Fruit fly (Drosophila melanogaster) whole organism, embryonic: ENCODE measurements around the gene CG17472.
A peak's percentile ranks its signal among the peaks of the same experiment; 100 is the strongest.

ENCODE experiments used
- Aef1 ChIP-seq: fragments of 200-800 bp; sonication (Bioruptor generic); IDR thresholded peaks from 3 replicates; pipeline ENCODE4 v1.3.6; 2022; ENCODE audit warnings: missing biosample characterization, missing genetic modification characterization
- Antp ChIP-seq: fragments of 200-800 bp; sonication (Bioruptor generic); optimal IDR thresholded peaks from 3 replicates; lab custom pipeline; 2016; ENCODE audit warnings: missing biosample characterization, missing genetic modification characterization
- B-H1 ChIP-seq: fragments of 200-800 bp; sonication (Bioruptor generic); IDR thresholded peaks from 3 replicates; pipeline ENCODE4 v1.3.6; 2022; ENCODE audit warnings: missing biosample characterization, missing genetic modification characterization
- Blimp-1 ChIP-seq: fragments of 200-800 bp; sonication (Bioruptor generic); optimal IDR thresholded peaks from 3 replicates; lab custom pipeline; 2018; ENCODE audit warnings: missing biosample characterization, missing genetic modification characterization, mild to moderate bottlenecking, moderate library complexity, missing genetic modification reagents
- CG10147 ChIP-seq: fragments of 200-800 bp; sonication (Bioruptor generic); optimal IDR thresholded peaks from 2 replicates; lab custom pipeline; 2019; ENCODE audit warnings: missing biosample characterization, mild to moderate bottlenecking, missing genetic modification characterization, moderate library complexity
- CG10654 ChIP-seq: fragments of 200-800 bp; sonication (Bioruptor generic); optimal IDR thresholded peaks from 2 replicates; lab custom pipeline; 2016; ENCODE audit warnings: missing biosample characterization, missing genetic modification characterization
- CG11504 ChIP-seq: fragments of 200-800 bp; sonication (Bioruptor generic); optimal IDR thresholded peaks from 3 replicates; lab custom pipeline; 2019; ENCODE audit warnings: missing biosample characterization, mild to moderate bottlenecking, missing genetic modification characterization, moderate library complexity
- CG11560 ChIP-seq: fragments of 200-800 bp; sonication (Bioruptor generic); IDR thresholded peaks from 3 replicates; pipeline ENCODE4 v1.3.6; 2022; ENCODE audit warnings: missing biosample characterization, missing genetic modification characterization
- CG12236 ChIP-seq: fragments of 200-800 bp; sonication (Bioruptor generic); optimal IDR thresholded peaks from 2 replicates; lab custom pipeline; 2016; ENCODE audit warnings: missing biosample characterization, missing genetic modification characterization
- CG13123 ChIP-seq: fragments of 200-800 bp; sonication (Bioruptor generic); optimal IDR thresholded peaks from 2 replicates; lab custom pipeline; 2016; ENCODE audit warnings: missing biosample characterization, missing genetic modification characterization
- CG13296 ChIP-seq: fragments of 200-800 bp; sonication (Bioruptor generic); optimal IDR thresholded peaks from 3 replicates; lab custom pipeline; 2018; ENCODE audit warnings: missing biosample characterization, mild to moderate bottlenecking, missing genetic modification characterization
- CG1529 ChIP-seq: fragments of 200-800 bp; sonication (Bioruptor generic); optimal IDR thresholded peaks from 3 replicates; lab custom pipeline; 2018; ENCODE audit warnings: missing biosample characterization, missing genetic modification characterization
- CG17359 ChIP-seq: fragments of 200-800 bp; sonication (Bioruptor generic); optimal IDR thresholded peaks from 3 replicates; lab custom pipeline; 2018; ENCODE audit warnings: missing biosample characterization, mild to moderate bottlenecking, missing genetic modification characterization, moderate library complexity
- CG17912 ChIP-seq: fragments of 200-800 bp; sonication (Bioruptor generic); optimal IDR thresholded peaks from 2 replicates; lab custom pipeline; 2018; ENCODE audit warnings: missing biosample characterization, mild to moderate bottlenecking, missing genetic modification characterization
- CG2120 ChIP-seq: fragments of 200-800 bp; sonication (Bioruptor generic); optimal IDR thresholded peaks from 3 replicates; lab custom pipeline; 2016; ENCODE audit warnings: missing biosample characterization, missing genetic modification characterization
- CG31388 ChIP-seq: fragments of 200-800 bp; sonication (Bioruptor generic); optimal IDR thresholded peaks from 2 replicates; lab custom pipeline; 2016; ENCODE audit warnings: missing biosample characterization, missing genetic modification characterization
- CG32532 ChIP-seq: fragments of 200-800 bp; sonication (Bioruptor generic); IDR thresholded peaks from 2 replicates; pipeline ENCODE4 v1.3.6; 2022; ENCODE audit warnings: missing biosample characterization, missing genetic modification characterization
- CG3281 ChIP-seq: fragments of 200-800 bp; sonication (Bioruptor generic); optimal IDR thresholded peaks from 3 replicates; lab custom pipeline; 2017; ENCODE audit warnings: missing biosample characterization, mild to moderate bottlenecking, missing genetic modification characterization
- CG7963 ChIP-seq: fragments of 200-800 bp; sonication (Bioruptor generic); IDR thresholded peaks from 3 replicates; pipeline ENCODE4 v1.3.6; 2022; ENCODE audit warnings: missing biosample characterization, missing genetic modification characterization; ENCODE audit not compliant: partially characterized antibody
- CG9215 ChIP-seq: fragments of 200-800 bp; sonication (Bioruptor generic); IDR thresholded peaks from 2 replicates; pipeline ENCODE4 v1.3.6; 2022; ENCODE audit warnings: missing biosample characterization, missing genetic modification characterization
- CG9437 ChIP-seq: fragments of 200-800 bp; sonication (Bioruptor generic); optimal IDR thresholded peaks from 2 replicates; lab custom pipeline; 2018; ENCODE audit warnings: missing biosample characterization, mild to moderate bottlenecking, missing genetic modification characterization
- CG9609 ChIP-seq: fragments of 200-800 bp; sonication (Bioruptor generic); optimal IDR thresholded peaks from 3 replicates; lab custom pipeline; 2016; ENCODE audit warnings: missing biosample characterization, missing genetic modification characterization
- Doc2 ChIP-seq: fragments of 200-800 bp; sonication (Bioruptor generic); IDR thresholded peaks from 2 replicates; pipeline ENCODE4 v1.3.6; 2022; ENCODE audit warnings: missing biosample characterization, missing genetic modification characterization
- Fer2 ChIP-seq: fragments of 200-800 bp; sonication (Bioruptor generic); optimal IDR thresholded peaks from 2 replicates; lab custom pipeline; 2018; ENCODE audit warnings: missing biosample characterization, mild to moderate bottlenecking, missing genetic modification characterization, moderate library complexity
- Hey ChIP-seq: fragments of 200-800 bp; sonication (Bioruptor generic); optimal IDR thresholded peaks from 3 replicates; lab custom pipeline; 2018; ENCODE audit warnings: missing biosample characterization, mild to moderate bottlenecking, missing genetic modification characterization
- Hsf ChIP-seq: fragments of 200-800 bp; sonication (Bioruptor generic); optimal IDR thresholded peaks from 3 replicates; lab custom pipeline; 2016; ENCODE audit warnings: missing biosample characterization, missing genetic modification characterization
- Mes4 ChIP-seq: fragments of 200-800 bp; sonication (Bioruptor generic); optimal IDR thresholded peaks from 2 replicates; lab custom pipeline; 2016; ENCODE audit warnings: missing biosample characterization, missing genetic modification characterization
- Neu2 ChIP-seq: fragments of 200-800 bp; sonication (Bioruptor generic); optimal IDR thresholded peaks from 3 replicates; lab custom pipeline; 2016; ENCODE audit warnings: missing biosample characterization, missing genetic modification characterization, borderline replicate concordance
- PHDP ChIP-seq: fragments of 200-800 bp; sonication (Bioruptor generic); optimal IDR thresholded peaks from 3 replicates; lab custom pipeline; 2018; ENCODE audit warnings: missing biosample characterization, mild to moderate bottlenecking, missing genetic modification characterization, moderate library complexity
- Poxn ChIP-seq: fragments of 200-800 bp; sonication (Bioruptor generic); IDR thresholded peaks from 2 replicates; pipeline ENCODE4 v1.3.6; 2022; ENCODE audit warnings: missing biosample characterization, missing genetic modification characterization
- Six4 ChIP-seq: fragments of 200-800 bp; sonication (Bioruptor generic); optimal IDR thresholded peaks from 2 replicates; lab custom pipeline; 2016; ENCODE audit warnings: missing biosample characterization, missing genetic modification characterization
- Sox100B ChIP-seq: fragments of 200-800 bp; sonication (Bioruptor generic); optimal IDR thresholded peaks from 3 replicates; lab custom pipeline; 2018; ENCODE audit warnings: missing biosample characterization, mild to moderate bottlenecking, missing genetic modification characterization
- ap ChIP-seq: fragments of 200-800 bp; sonication (Bioruptor generic); IDR thresholded peaks from 2 replicates; pipeline ENCODE4 v1.3.6; 2022; ENCODE audit warnings: missing biosample characterization, missing genetic modification characterization
- ase ChIP-seq: fragments of 200-800 bp; sonication (Bioruptor generic); IDR thresholded peaks from 3 replicates; pipeline ENCODE4 v1.3.6; 2022; ENCODE audit warnings: missing biosample characterization, missing genetic modification characterization
- ci ChIP-seq: fragments of 200-800 bp; sonication (Bioruptor generic); IDR thresholded peaks from 3 replicates; pipeline ENCODE4 v1.3.6; 2022; ENCODE audit warnings: missing biosample characterization, missing genetic modification characterization
- croc ChIP-seq: fragments of 200-800 bp; sonication (Bioruptor generic); conservative IDR thresholded peaks from 3 replicates; pipeline ENCODE4 v1.3.6; 2022; ENCODE audit warnings: missing biosample characterization, missing genetic modification characterization
- crp ChIP-seq, 2 experiments: fragments of 200-800 bp; sonication (Bioruptor generic); optimal IDR thresholded peaks; 2 replicates in 1 of 2; 3 replicates in 1 of 2; lab custom pipeline; 2017; ENCODE audit warnings: missing biosample characterization in 2 of 2, missing genetic modification characterization in 2 of 2, mild to moderate bottlenecking in 1 of 2, moderate library complexity in 1 of 2
- dm ChIP-seq: fragments of 200-800 bp; sonication (Bioruptor generic); optimal IDR thresholded peaks from 3 replicates; lab custom pipeline; 2016; ENCODE audit warnings: missing biosample characterization, missing genetic modification characterization
- en ChIP-seq: fragments of 200-800 bp; sonication (Bioruptor generic); optimal IDR thresholded peaks from 2 replicates; lab custom pipeline; 2016; ENCODE audit warnings: missing biosample characterization, missing genetic modification characterization
- gce ChIP-seq: fragments of 200-800 bp; sonication (Bioruptor generic); IDR thresholded peaks from 3 replicates; pipeline ENCODE4 v1.3.6; 2022; ENCODE audit warnings: missing biosample characterization, missing genetic modification characterization
- ind ChIP-seq: fragments of 200-800 bp; sonication (Bioruptor generic); optimal IDR thresholded peaks from 3 replicates; lab custom pipeline; 2016; ENCODE audit warnings: missing biosample characterization, missing genetic modification characterization
- klu ChIP-seq: fragments of 200-800 bp; sonication (Bioruptor generic); IDR thresholded peaks from 2 replicates; pipeline ENCODE4 v1.3.6; 2022; ENCODE audit warnings: missing biosample characterization, missing genetic modification characterization
- lab ChIP-seq: fragments of 200-800 bp; sonication (Bioruptor generic); optimal IDR thresholded peaks from 3 replicates; lab custom pipeline; 2017; ENCODE audit warnings: missing biosample characterization, missing genetic modification characterization, mild to moderate bottlenecking, moderate library complexity, missing genetic modification reagents
- lbe ChIP-seq: fragments of 200-800 bp; sonication (Bioruptor generic); optimal IDR thresholded peaks from 2 replicates; lab custom pipeline; 2016; ENCODE audit warnings: missing biosample characterization, mild to moderate bottlenecking, missing genetic modification characterization
- mld ChIP-seq: fragments of 200-800 bp; sonication (Bioruptor generic); IDR thresholded peaks from 3 replicates; pipeline ENCODE4 v1.3.6; 2022; ENCODE audit warnings: missing biosample characterization, missing genetic modification characterization; ENCODE audit not compliant: partially characterized antibody
- otp ChIP-seq: fragments of 200-800 bp; sonication (Bioruptor generic); IDR thresholded peaks from 3 replicates; pipeline ENCODE4, ENCODE4 v1.3.6; 2022; ENCODE audit warnings: missing biosample characterization, missing genetic modification characterization
- pzg ChIP-seq: fragments of 200-800 bp; sonication (Bioruptor generic); optimal IDR thresholded peaks from 3 replicates; lab custom pipeline; 2018; ENCODE audit warnings: missing biosample characterization, mild to moderate bottlenecking, missing genetic modification characterization, moderate library complexity
- rib ChIP-seq: fragments of 200-800 bp; sonication (Bioruptor generic); IDR thresholded peaks from 2 replicates; pipeline ENCODE4 v1.3.6; 2022; ENCODE audit warnings: missing biosample characterization, missing genetic modification characterization
- run ChIP-seq: fragments of 200-800 bp; sonication (Bioruptor generic); optimal IDR thresholded peaks from 3 replicates; lab custom pipeline; 2018; ENCODE audit warnings: missing biosample characterization, mild to moderate bottlenecking, missing genetic modification characterization
- sc ChIP-seq, 3 experiments: fragments of >200 bp in 2 of 3; fragments of 200-800 bp in 1 of 3; sonication (Bioruptor generic) in 1 of 3; optimal IDR thresholded peaks; 2 replicates in 2 of 3; 3 replicates in 1 of 3; lab custom pipeline; 2017; ENCODE audit warnings: mild to moderate bottlenecking in 1 of 3, missing biosample characterization in 1 of 3, missing genetic modification characterization in 1 of 3, missing genetic modification reagents in 1 of 3
- trem ChIP-seq: fragments of 200-800 bp; optimal IDR thresholded peaks from 3 replicates; lab custom pipeline; 2019; ENCODE audit warnings: missing biosample characterization, mild to moderate bottlenecking, missing genetic modification characterization, moderate library complexity

Gene CG17472

dm6 chr2L:20675875-20676274, 41.6 kb downstream of the CG17472 start, which contains the start of the genes CG31678 and IKKepsilon (continued):
- TF ChIP-seq sc (optimal IDR thresholded peaks at IDR 0.05; lab: Kevin White, UChicago) (no peak), sc (GFP tag; optimal IDR thresholded peaks at IDR 0.05; lab: Kevin White, UChicago) (no peak), CG13123 (no peak), ci (peak; percentile 50; the same call in 1 of the 3 replicates), ind (peak; percentile 47), Blimp-1 (GFP tag; lab: Kevin White, UChicago) (no peak), Hsf (GFP tag; lab: Kevin White, UChicago) (peak; percentile 3), ase (GFP tag; lab: Robert Waterston, UW) (no peak), Neu2 (GFP tag; lab: Kevin White, UChicago) (no peak), Fer2 (tag; lab: Kevin White, UChicago) (no peak), dm (no peak), CG13296 (no peak), otp (no peak), croc (GFP tag; lab: Robert Waterston, UW) (no peak), klu (GFP tag; lab: Robert Waterston, UW) (no peak), pzg (peak; percentile 62), CG3281 (GFP tag; lab: Kevin White, UChicago) (no peak), PHDP (peak; percentile 30), B-H1 (GFP tag; lab: Robert Waterston, UW) (no peak), trem (tag; lab: Kevin White, UChicago) (peak; percentile 71), lbe (GFP tag; lab: Kevin White, UChicago) (peak; percentile 40), CG10147 (GFP tag; lab: Kevin White, UChicago) (peak; percentile 29), Antp (GFP tag; lab: Kevin White, UChicago) (no peak), CG31388 (GFP tag; lab: Kevin White, UChicago) (no peak), Mes4 (no peak), CG12236 (GFP tag; lab: Kevin White, UChicago) (no peak), lab (GFP tag; lab: Kevin White, UChicago) (peak; percentile 23), CG9609 (GFP tag; lab: Kevin White, UChicago) (no peak), gce (no peak), mld (GFP tag; lab: Robert Waterston, UW) (peak; percentile 74; the same call in 2 of the 3 replicates), CG32532 (GFP tag; lab: Robert Waterston, UW) (no peak), CG11504 (tag; lab: Kevin White, UChicago) (no peak), rib (GFP tag; lab: Robert Waterston, UW) (no peak), en (GFP tag; lab: Kevin White, UChicago) (no peak), CG1529 (no peak), CG17359 (tag; lab: Kevin White, UChicago) (no peak), Six4 (GFP tag; lab: Kevin White, UChicago) (no peak), ap (GFP tag; lab: Robert Waterston, UW) (no peak), CG10654 (GFP tag; lab: Kevin White, UChicago) (peak; percentile 11), CG11560 (tag; lab: Robert Waterston, UW) (no peak), CG7963 (GFP tag; lab: Robert Waterston, UW) (peak; percentile 87), CG2120 (GFP tag; lab: Kevin White, UChicago) (peak; percentile 60), CG9437 (no peak), Sox100B (peak; percentile 0), Aef1 (GFP tag; lab: Robert Waterston, UW) (0 out of 3 replicates have a peak, but pooled peaks have one; percentile 15), Doc2 (GFP tag; lab: Robert Waterston, UW) (no peak), crp (GFP tag; optimal IDR thresholded peaks at IDR 0.05; lab: Kevin White, UChicago) (peak in 1 of 2 experiments; percentile 23), run (tag; lab: Kevin White, UChicago) (no peak), CG17912 (no peak), Poxn (GFP tag; lab: Robert Waterston, UW) (no peak), CG9215 (GFP tag; lab: Robert Waterston, UW) (no peak), Hey (no peak)
